Worm (Caenorhabditis elegans): ENCODE results near the gene dnj-16.

Gene dnj-16

ce11 chrIII:4172210-4172609, 18.7 kb upstream of the dnj-16 start (continued):
- peak; percentile 76; the same call in 1 of the 2 replicates for TF ChIP-seq aptf-3 (GFP tag; IDR thresholded peaks at IDR 0.05)
- TF ChIP-seq madf-3 (GFP tag; IDR thresholded peaks at IDR 0.05) = peak; percentile 85
- TF ChIP-seq cebp-2 (GFP tag; IDR thresholded peaks at IDR 0.05) = peak; percentile 61; the same call in 1 of the 2 replicates
- peak; percentile 63 for TF ChIP-seq zim-3 (tag; optimal IDR thresholded peaks at IDR 0.05)
- no peak for TF ChIP-seq nfya-1 (tag; optimal IDR thresholded peaks at IDR 0.05; ENCODE audit: borderline replicate concordance, insufficient read depth)
- TF ChIP-seq ceh-79 (tag; optimal IDR thresholded peaks at IDR 0.05) = peak; percentile 69
- no peak for TF ChIP-seq nhr-80 (tag; optimal IDR thresholded peaks at IDR 0.05)

ce11 chrIII:4175489-4175888, 15.5 kb upstream of the dnj-16 start:
- no peak for TF ChIP-seq zfh-2 (GFP tag; conservative IDR thresholded peaks at IDR 0.05)
- TF ChIP-seq mxl-1 (tag; optimal IDR thresholded peaks at IDR 0.05) = no peak
- no peak for TF ChIP-seq aptf-3 (GFP tag; IDR thresholded peaks at IDR 0.05)
- TF ChIP-seq tlf-1 (GFP tag; optimal IDR thresholded peaks at IDR 0.05) = no peak
- no peak for TF ChIP-seq F52B5.7 (tag; optimal IDR thresholded peaks at IDR 0.05)
- no peak for TF ChIP-seq cebp-1 (GFP tag; IDR thresholded peaks at IDR 0.05)
- peak; percentile 16 for TF ChIP-seq cebp-1 (tag; optimal IDR thresholded peaks at IDR 0.05)
- no peak for TF ChIP-seq snpc-1.3 (tag; optimal IDR thresholded peaks at IDR 0.05; ENCODE audit: insufficient read depth)
- TF ChIP-seq snpc-1.1 (tag; optimal IDR thresholded peaks at IDR 0.05; ENCODE audit: insufficient read depth) = no peak
- no peak for TF ChIP-seq F39B2.1 (GFP tag; IDR thresholded peaks at IDR 0.05)
- TF ChIP-seq let-526 (GFP tag; IDR thresholded peaks at IDR 0.05) = no peak
- TF ChIP-seq pha-4 (tag; optimal IDR thresholded peaks at IDR 0.05) = no peak
- TF ChIP-seq madf-6 (GFP tag; IDR thresholded peaks at IDR 0.05) = no peak
- no peak for TF ChIP-seq ceh-27 (GFP tag; optimal IDR thresholded peaks at IDR 0.05)
- peak; percentile 22; the same call in 1 of the 2 replicates for TF ChIP-seq B0336.3 (GFP tag; IDR thresholded peaks at IDR 0.05)
- no peak for TF ChIP-seq hrde-1 (tag; optimal IDR thresholded peaks at IDR 0.05; ENCODE audit: borderline replicate concordance)
- no peak for TF ChIP-seq ztf-26 (tag; optimal IDR thresholded peaks at IDR 0.05)
- no peak for TF ChIP-seq tbp1 (GFP tag; optimal IDR thresholded peaks at IDR 0.05)
- peak; percentile 61 for TF ChIP-seq hsf-1 (GFP tag; IDR thresholded peaks at IDR 0.05)
- no peak for TF ChIP-seq ccch-3 (GFP tag; optimal IDR thresholded peaks at IDR 0.05)
- TF ChIP-seq cebp-2 (GFP tag; IDR thresholded peaks at IDR 0.05) = no peak
- no peak for TF ChIP-seq ceh-79 (tag; optimal IDR thresholded peaks at IDR 0.05)
- TF ChIP-seq K12H6.12 (tag; optimal IDR thresholded peaks at IDR 0.05) = no peak
- TF ChIP-seq bed-2 (GFP tag; IDR thresholded peaks at IDR 0.05) = no peak
- no peak for TF ChIP-seq rpc-1 (optimal IDR thresholded peaks at IDR 0.05)
- no peak for TF ChIP-seq rpc-1 (tag; optimal IDR thresholded peaks at IDR 0.05)
- TF ChIP-seq tbx-9 (tag; optimal IDR thresholded peaks at IDR 0.05; ENCODE audit: borderline replicate concordance) = no peak
- no peak for TF ChIP-seq unc-62 (GFP tag; optimal IDR thresholded peaks at IDR 0.05)
- no peak for TF ChIP-seq mcd-1 (GFP tag; IDR thresholded peaks at IDR 0.05)
- TF ChIP-seq madf-10 (tag; optimal IDR thresholded peaks at IDR 0.05) = no peak
- TF ChIP-seq lsy-27 (tag; optimal IDR thresholded peaks at IDR 0.05; ENCODE audit: borderline replicate concordance, insufficient read depth) = no peak
- no peak for TF ChIP-seq B0035.1 (tag; optimal IDR thresholded peaks at IDR 0.05)
- TF ChIP-seq pbrm-1 (GFP tag; IDR thresholded peaks at IDR 0.05) = no peak
- TF ChIP-seq Y67H2A.10 (GFP tag; conservative IDR thresholded peaks at IDR 0.05) = no peak
- no peak for TF ChIP-seq attf-6 (GFP tag; IDR thresholded peaks at IDR 0.05)
- TF ChIP-seq nhr-120 (GFP tag; IDR thresholded peaks at IDR 0.05) = no peak
- TF ChIP-seq dox-1 (GFP tag; IDR thresholded peaks at IDR 0.05) = 0 out of 2 replicates have a peak, but pooled peaks have one; percentile 62
